Fruit fly (Drosophila melanogaster) whole organism, prepupa: Measurements from ENCODE around the gene CG6865.

Experiments used
- Blimp-1 ChIP-seq: fragments of 200-800 bp; sonication (Bioruptor generic); optimal IDR thresholded peaks from 3 replicates; lab custom pipeline; 2017; ENCODE audit warnings: missing biosample characterization, missing genetic modification characterization, mild to moderate bottlenecking, moderate library complexity, missing genetic modification reagents
- CG10631 ChIP-seq: fragments of 200-800 bp; sonication (Bioruptor generic); optimal IDR thresholded peaks from 2 replicates; lab custom pipeline; 2016; ENCODE audit warnings: missing biosample characterization, missing genetic modification characterization
- CG10669 ChIP-seq: fragments of 200-800 bp; sonication (Bioruptor generic); optimal IDR thresholded peaks from 3 replicates; lab custom pipeline; 2018; ENCODE audit warnings: missing biosample characterization, mild to moderate bottlenecking, missing genetic modification characterization, moderate library complexity
- CG11902 ChIP-seq: fragments of 200-800 bp; sonication (Bioruptor generic); optimal IDR thresholded peaks from 3 replicates; lab custom pipeline; 2016; ENCODE audit warnings: missing biosample characterization, missing genetic modification characterization
- CG1621 ChIP-seq: fragments of 200-800 bp; sonication (Bioruptor generic); optimal IDR thresholded peaks from 3 replicates; lab custom pipeline; 2018; ENCODE audit warnings: missing biosample characterization, mild to moderate bottlenecking, missing genetic modification characterization
- CG16779 ChIP-seq: fragments of 200-800 bp; sonication (Bioruptor generic); optimal IDR thresholded peaks from 3 replicates; lab custom pipeline; 2017; ENCODE audit warnings: missing biosample characterization, mild to moderate bottlenecking, missing genetic modification characterization
- CG32006 ChIP-seq: fragments of 200-800 bp; sonication (Bioruptor generic); optimal IDR thresholded peaks from 3 replicates; lab custom pipeline; 2017; ENCODE audit warnings: missing biosample characterization, mild to moderate bottlenecking, missing genetic modification characterization
- CG3919 ChIP-seq: fragments of 200-800 bp; sonication (Bioruptor generic); optimal IDR thresholded peaks from 3 replicates; lab custom pipeline; 2016; ENCODE audit warnings: missing biosample characterization, missing genetic modification characterization
- CG4318 ChIP-seq: fragments of 200-800 bp; sonication (Bioruptor generic); optimal IDR thresholded peaks from 3 replicates; lab custom pipeline; 2017; ENCODE audit warnings: missing biosample characterization, mild to moderate bottlenecking, missing genetic modification characterization
- CG6276 ChIP-seq: fragments of 200-800 bp; sonication (Bioruptor generic); optimal IDR thresholded peaks from 2 replicates; lab custom pipeline; 2017; ENCODE audit warnings: missing biosample characterization, mild to moderate bottlenecking, missing genetic modification characterization
- CG6792 ChIP-seq: fragments of 200-800 bp; sonication (Bioruptor generic); optimal IDR thresholded peaks from 3 replicates; lab custom pipeline; 2016; ENCODE audit warnings: missing biosample characterization, missing genetic modification characterization
- CG6808 ChIP-seq: fragments of 200-800 bp; sonication (Bioruptor generic); optimal IDR thresholded peaks from 3 replicates; lab custom pipeline; 2017; ENCODE audit warnings: missing biosample characterization, missing genetic modification characterization, mild to moderate bottlenecking, moderate library complexity, missing genetic modification reagents
- CG6854 ChIP-seq: fragments of 200-800 bp; sonication (Bioruptor generic); optimal IDR thresholded peaks from 2 replicates; lab custom pipeline; 2017; ENCODE audit warnings: missing biosample characterization, mild to moderate bottlenecking, missing genetic modification characterization
- CG7368 ChIP-seq: fragments of 200-800 bp; sonication (Bioruptor generic); optimal IDR thresholded peaks from 3 replicates; lab custom pipeline; 2016; ENCODE audit warnings: missing biosample characterization, missing genetic modification characterization
- CG8119 ChIP-seq: fragments of 200-800 bp; sonication (Bioruptor generic); IDR thresholded peaks from 3 replicates; pipeline ENCODE4 v1.3.6; 2022; ENCODE audit warnings: missing biosample characterization, missing genetic modification characterization
- CG8319 ChIP-seq: fragments of 200-800 bp; sonication (Bioruptor generic); optimal IDR thresholded peaks from 3 replicates; lab custom pipeline; 2016; ENCODE audit warnings: missing biosample characterization, missing genetic modification characterization
- CG9139 ChIP-seq: fragments of 200-800 bp; sonication (Bioruptor generic); optimal IDR thresholded peaks from 3 replicates; lab custom pipeline; 2017; ENCODE audit warnings: missing biosample characterization, mild to moderate bottlenecking, missing genetic modification characterization
- Eip75B ChIP-seq: fragments of 200-800 bp; sonication (Bioruptor generic); optimal IDR thresholded peaks from 3 replicates; lab custom pipeline; 2016; ENCODE audit warnings: missing biosample characterization, missing genetic modification characterization
- Ets21C ChIP-seq: fragments of 200-800 bp; sonication (Bioruptor generic); optimal IDR thresholded peaks from 3 replicates; lab custom pipeline; 2016; ENCODE audit warnings: missing biosample characterization, missing genetic modification characterization
- Gug ChIP-seq: fragments of 200-800 bp; sonication (Bioruptor generic); IDR thresholded peaks from 2 replicates; pipeline ENCODE4 v1.3.6; 2022; ENCODE audit warnings: missing biosample characterization, missing genetic modification characterization
- Hr38 ChIP-seq: sonication (Bioruptor generic); optimal IDR thresholded peaks from 2 replicates; lab custom pipeline; 2016; ENCODE audit warnings: missing biosample characterization, missing genetic modification characterization
- Hr39 ChIP-seq: fragments of 200-800 bp; sonication (Bioruptor generic); optimal IDR thresholded peaks from 2 replicates; lab custom pipeline; 2016; ENCODE audit warnings: missing biosample characterization, missing genetic modification characterization
- Lpt ChIP-seq: fragments of 200-800 bp; sonication (Bioruptor generic); optimal IDR thresholded peaks from 3 replicates; lab custom pipeline; 2016; ENCODE audit warnings: missing biosample characterization, missing genetic modification characterization
- OdsH ChIP-seq: fragments of 200-800 bp; sonication (Bioruptor generic); optimal IDR thresholded peaks from 3 replicates; lab custom pipeline; 2016; ENCODE audit warnings: missing biosample characterization, missing genetic modification characterization
- Smox ChIP-seq: fragments of 200-800 bp; sonication (Bioruptor generic); optimal IDR thresholded peaks from 3 replicates; lab custom pipeline; 2016; ENCODE audit warnings: missing biosample characterization, missing genetic modification characterization
- Sox14 ChIP-seq: fragments of 200-800 bp; sonication (Bioruptor generic); optimal IDR thresholded peaks from 3 replicates; lab custom pipeline; 2016; ENCODE audit warnings: missing biosample characterization, missing genetic modification characterization
- achi ChIP-seq: fragments of 200-800 bp; sonication (Bioruptor generic); optimal IDR thresholded peaks from 3 replicates; lab custom pipeline; 2016; ENCODE audit warnings: missing biosample characterization, missing genetic modification characterization
- acj6 ChIP-seq: fragments of 200-800 bp; sonication (Bioruptor generic); optimal IDR thresholded peaks from 3 replicates; lab custom pipeline; 2016; ENCODE audit warnings: missing biosample characterization, missing genetic modification characterization
- dac ChIP-seq: fragments of 200-800 bp; sonication (Bioruptor generic); optimal IDR thresholded peaks from 2 replicates; lab custom pipeline; 2017; ENCODE audit warnings: missing biosample characterization, mild to moderate bottlenecking, missing genetic modification characterization
- dsx ChIP-seq: fragments of 200-800 bp; optimal IDR thresholded peaks from 3 replicates; lab custom pipeline; 2019; ENCODE audit warnings: missing biosample characterization, mild to moderate bottlenecking, missing genetic modification characterization, moderate library complexity; ENCODE audit not compliant: poor library complexity, severe bottlenecking
- eg ChIP-seq: fragments of 200-800 bp; sonication (Bioruptor generic); IDR thresholded peaks from 3 replicates; pipeline ENCODE4 v1.3.6; 2022; ENCODE audit warnings: missing biosample characterization, missing genetic modification characterization
- esn ChIP-seq: fragments of 200-800 bp; sonication (Bioruptor generic); optimal IDR thresholded peaks from 2 replicates; lab custom pipeline; 2016; ENCODE audit warnings: missing biosample characterization, mild to moderate bottlenecking, missing genetic modification characterization, moderate library complexity
- fd59A ChIP-seq: fragments of 200-800 bp; sonication (Bioruptor generic); optimal IDR thresholded peaks from 2 replicates; lab custom pipeline; 2017; ENCODE audit warnings: missing biosample characterization, mild to moderate bottlenecking, missing genetic modification characterization, missing genetic modification reagents
- fd85E ChIP-seq: fragments of 200-800 bp; sonication (Bioruptor generic); optimal IDR thresholded peaks from 3 replicates; lab custom pipeline; 2016; ENCODE audit warnings: missing biosample characterization, missing genetic modification characterization
- fkh ChIP-seq: fragments of 200-800 bp; sonication (Bioruptor generic); optimal IDR thresholded peaks from 3 replicates; lab custom pipeline; 2017; ENCODE audit warnings: missing biosample characterization, mild to moderate bottlenecking, missing genetic modification characterization, moderate library complexity
- lz ChIP-seq: fragments of 200-800 bp; sonication (Bioruptor generic); optimal IDR thresholded peaks from 3 replicates; lab custom pipeline; 2016; ENCODE audit warnings: missing biosample characterization, missing genetic modification characterization
- pdm3 ChIP-seq: fragments of 200-800 bp; sonication (Bioruptor generic); optimal IDR thresholded peaks from 3 replicates; lab custom pipeline; 2016; ENCODE audit warnings: missing biosample characterization, missing genetic modification characterization
- spab ChIP-seq: fragments of 200-800 bp; sonication (Bioruptor generic); optimal IDR thresholded peaks from 2 replicates; lab custom pipeline; 2017; ENCODE audit warnings: missing biosample characterization, mild to moderate bottlenecking, missing genetic modification characterization, missing genetic modification reagents
- svp ChIP-seq: fragments of 200-800 bp; sonication (Bioruptor generic); peaks from one replicate; lab custom pipeline; 2016; ENCODE audit warnings: missing biosample characterization, missing genetic modification characterization
- topi ChIP-seq: fragments of 200-800 bp; sonication (Bioruptor generic); optimal IDR thresholded peaks from 3 replicates; lab custom pipeline; 2016; ENCODE audit warnings: missing biosample characterization, missing genetic modification characterization
- vri ChIP-seq: fragments of 200-800 bp; sonication (Bioruptor generic); optimal IDR thresholded peaks from 3 replicates; lab custom pipeline; 2016; ENCODE audit warnings: missing biosample characterization, mild to moderate bottlenecking, missing genetic modification characterization

CG6865 gene

dm6 chr3L:18898770-18899278, 35.4 kb downstream of the CG6865 start, which contains the start of gene RpL26 (continued):
- no peak for TF ChIP-seq svp
- no peak for TF ChIP-seq dac (GFP tag; lab: Kevin White, UChicago)
- TF ChIP-seq Hr38 (GFP tag; lab: Kevin White, UChicago) = no peak
- no peak for TF ChIP-seq CG10669
- no peak for TF ChIP-seq fd85E (GFP tag; lab: Kevin White, UChicago)
- no peak for TF ChIP-seq CG1621 (tag; lab: Kevin White, UChicago)
- no peak for TF ChIP-seq CG16779 (tag; lab: Kevin White, UChicago)
- no peak for TF ChIP-seq CG8119 (GFP tag; lab: Robert Waterston, UW)
- TF ChIP-seq Hr39 (GFP tag; lab: Kevin White, UChicago) = peak; percentile 86
- no peak for TF ChIP-seq pdm3 (GFP tag; lab: Kevin White, UChicago)
- TF ChIP-seq lz (GFP tag; lab: Kevin White, UChicago) = peak; percentile 83
- no peak for TF ChIP-seq fkh (GFP tag; lab: Kevin White, UChicago)
- peak; percentile 14 for TF ChIP-seq dsx (GFP tag; lab: Kevin White, UChicago)
- peak; percentile 68 for TF ChIP-seq CG10631 (GFP tag; lab: Kevin White, UChicago)
- TF ChIP-seq CG6792 (GFP tag; lab: Kevin White, UChicago) = peak; percentile 50
- TF ChIP-seq spab (GFP tag; lab: Kevin White, UChicago) = no peak
- peak; percentile 50 for TF ChIP-seq CG11902 (GFP tag; lab: Kevin White, UChicago)
- TF ChIP-seq CG7368 (GFP tag; lab: Kevin White, UChicago) = no peak
- no peak for TF ChIP-seq Eip75B (GFP tag; lab: Kevin White, UChicago)
- TF ChIP-seq CG6808 (GFP tag; lab: Kevin White, UChicago) = no peak
- TF ChIP-seq acj6 (GFP tag; lab: Kevin White, UChicago) = peak; percentile 52
- TF ChIP-seq CG9139 (GFP tag; lab: Kevin White, UChicago) = no peak
- no peak for TF ChIP-seq CG32006 (GFP tag; lab: Kevin White, UChicago)
- TF ChIP-seq fd59A (GFP tag; lab: Kevin White, UChicago) = peak; percentile 45
- no peak for TF ChIP-seq Lpt (GFP tag; lab: Kevin White, UChicago)
- TF ChIP-seq esn (GFP tag; lab: Kevin White, UChicago) = peak; percentile 81
- no peak for TF ChIP-seq Smox
- no peak for TF ChIP-seq CG4318 (GFP tag; lab: Kevin White, UChicago)
- TF ChIP-seq OdsH (GFP tag; lab: Kevin White, UChicago) = no peak
- TF ChIP-seq Gug (GFP tag; lab: Robert Waterston, UW) = 0 out of 2 replicates have a peak, but pooled peaks have one; percentile 14
- peak; percentile 60; the same call in 1 of the 3 replicates for TF ChIP-seq eg (GFP tag; lab: Robert Waterston, UW)
- TF ChIP-seq topi = peak; percentile 68
- TF ChIP-seq achi = peak; percentile 100
- TF ChIP-seq Ets21C (GFP tag; lab: Kevin White, UChicago) = peak; percentile 77
- TF ChIP-seq, all 60 proteins: peak for 27

- TF ChIP-seq fkh (GFP tag; lab: Kevin White, UChicago) (no peak), esn (GFP tag; lab: Kevin White, UChicago) (peak; percentile 15), Gug (GFP tag; lab: Robert Waterston, UW) (no peak), spab (GFP tag; lab: Kevin White, UChicago) (no peak), svp (no peak), dsx (GFP tag; lab: Kevin White, UChicago) (peak; percentile 66)
Observed at dm6 chr3L:18901411-18901810, 38.0 kb downstream of the CG6865 start, which contains the start of the genes arx and CG6843. Gene arx, minus strand, starts transcription at chr3L:18901554. Gene CG6843, plus strand, starts transcription at chr3L:18901594.

dm6 chr3L:18904772-18905601, 41.5 kb downstream of the CG6865 start, which contains the start of the genes CSN1b and Prp6:
Gene CSN1b, minus strand, starts transcription at chr3L:18904930.
Gene Prp6, plus strand, starts transcription at chr3L:18905372.
- no peak for TF ChIP-seq CG8319 (GFP tag; lab: Kevin White, UChicago)
- no peak for TF ChIP-seq dsx (GFP tag; lab: Kevin White, UChicago)
- no peak for TF ChIP-seq Blimp-1 (GFP tag; lab: Kevin White, UChicago)
- no peak for TF ChIP-seq Sox14 (GFP tag; lab: Kevin White, UChicago)
- TF ChIP-seq CG4318 (GFP tag; lab: Kevin White, UChicago) = no peak
- TF ChIP-seq eg (GFP tag; lab: Robert Waterston, UW) = no peak
- no peak for TF ChIP-seq Hr39 (GFP tag; lab: Kevin White, UChicago)
- TF ChIP-seq svp = no peak
- no peak for TF ChIP-seq CG6854 (GFP tag; lab: Kevin White, UChicago)
- no peak for TF ChIP-seq Gug (GFP tag; lab: Robert Waterston, UW)
- no peak for TF ChIP-seq fkh (GFP tag; lab: Kevin White, UChicago)
- no peak for TF ChIP-seq CG6276
- TF ChIP-seq CG6792 (GFP tag; lab: Kevin White, UChicago) = no peak
- no peak for TF ChIP-seq vri
- no peak for TF ChIP-seq Eip75B (GFP tag; lab: Kevin White, UChicago)
- no peak for TF ChIP-seq CG6808 (GFP tag; lab: Kevin White, UChicago)
- TF ChIP-seq Ets21C (GFP tag; lab: Kevin White, UChicago) = no peak
- TF ChIP-seq esn (GFP tag; lab: Kevin White, UChicago) = no peak
- TF ChIP-seq CG3919 (GFP tag; lab: Kevin White, UChicago) = no peak
